Worm (Caenorhabditis elegans) whole organism, L4 larva: ENCODE measurements around the gene egg-1.

Source experiments
- F10B5.3 ChIP-seq: sonication (generic microtip); optimal IDR thresholded peaks from 2 replicates; lab custom pipeline; 2016; ENCODE audit warnings: mild to moderate bottlenecking, missing genetic modification characterization, missing compliant biosample characterization
- F26F4.8 ChIP-seq: fragments of 200-800 bp; sonication (Bioruptor generic); conservative IDR thresholded peaks from 2 replicates; pipeline ENCODE4 v1.3.6; 2022; ENCODE audit warnings: missing genetic modification characterization, missing compliant biosample characterization
- F37D6.2 ChIP-seq: sonication (generic microtip); optimal IDR thresholded peaks from 2 replicates; lab custom pipeline; 2016; ENCODE audit warnings: mild to moderate bottlenecking, missing genetic modification characterization, missing compliant biosample characterization
- F44E2.7 ChIP-seq: fragments of 200-800 bp; sonication (Bioruptor generic); IDR thresholded peaks from 2 replicates; pipeline ENCODE4 v2.1.2; 2022; ENCODE audit warnings: missing genetic modification characterization, missing compliant biosample characterization
- T20F7.1 ChIP-seq: fragments of 200-800 bp; sonication (Bioruptor generic); optimal IDR thresholded peaks from 2 replicates; lab custom pipeline; 2018; ENCODE audit warnings: mild to moderate bottlenecking, missing genetic modification characterization, missing compliant biosample characterization
- T26A8.4 ChIP-seq: fragments of 200-800 bp; sonication (Bioruptor generic); IDR thresholded peaks from 2 replicates; pipeline ENCODE4 v1.3.6; 2022; ENCODE audit warnings: missing genetic modification characterization, missing compliant biosample characterization
- Y75B8A.6 ChIP-seq: fragments of 200-800 bp; sonication (Bioruptor generic); IDR thresholded peaks from 2 replicates; pipeline ENCODE4 v1.3.6; 2022; ENCODE audit warnings: missing genetic modification reagents, missing genetic modification characterization, missing compliant biosample characterization
- ZK337.2 ChIP-seq: fragments of 200-800 bp; sonication (Bioruptor generic); IDR thresholded peaks from 2 replicates; pipeline ENCODE4 v1.3.6; 2022; ENCODE audit warnings: missing genetic modification reagents, missing genetic modification characterization, missing compliant biosample characterization
- ZK546.5 ChIP-seq, 2 experiments: sonication (generic microtip); optimal IDR thresholded peaks; 2 replicates each; lab custom pipeline; 2017; ENCODE audit warnings: missing biosample characterization in 2 of 2, missing genetic modification characterization in 2 of 2
- aha-1 ChIP-seq: fragments of 150-350 bp; peaks from one replicate; lab custom pipeline; 2014; ENCODE audit warnings: missing biosample characterization, missing genetic modification characterization
- ceh-20 ChIP-seq: fragments of 200-800 bp; sonication (Bioruptor generic); IDR thresholded peaks from 2 replicates; pipeline ENCODE4 v1.3.6; 2022; ENCODE audit warnings: missing genetic modification reagents, missing genetic modification characterization, missing compliant biosample characterization
- ces-1 ChIP-seq: fragments of 150-350 bp; sonication (generic microtip); optimal IDR thresholded peaks from 4 replicates; lab custom pipeline; 2014; ENCODE audit warnings: missing biosample characterization, missing genetic modification reagents, missing genetic modification characterization
- cey-2 ChIP-seq: sonication (generic microtip); optimal IDR thresholded peaks from 3 replicates; lab custom pipeline; 2017; ENCODE audit warnings: missing genetic modification characterization, mild to moderate bottlenecking, missing compliant biosample characterization, antibody characterized with exemption, borderline replicate concordance; ENCODE audit not compliant: insufficient read depth
- daf-16 ChIP-seq, 3 experiments: sonication (generic microtip); optimal IDR thresholded peaks; 2 replicates each; lab custom pipeline; 2016 to 2017; ENCODE audit warnings: missing genetic modification characterization in 3 of 3, missing genetic modification reagents in 3 of 3, mild to moderate bottlenecking in 2 of 3, missing compliant biosample characterization in 2 of 3, missing biosample characterization in 1 of 3, moderate library complexity in 1 of 3
- dmd-9 ChIP-seq: fragments of 200-800 bp; sonication (Bioruptor generic); IDR thresholded peaks from 2 replicates; pipeline ENCODE4 v1.3.6; 2022; ENCODE audit warnings: missing genetic modification reagents, missing genetic modification characterization, missing compliant biosample characterization
- dpl-1 ChIP-seq: fragments of 150-350 bp; optimal IDR thresholded peaks from 2 replicates; lab custom pipeline; 2014; ENCODE audit warnings: missing biosample characterization, missing genetic modification reagents, missing genetic modification characterization
- hif-1 ChIP-seq, 2 experiments: sonication (generic microtip); optimal IDR thresholded peaks; 2 replicates each; lab custom pipeline; 2016 to 2017; ENCODE audit warnings: missing compliant biosample characterization in 2 of 2, missing genetic modification characterization in 2 of 2, missing genetic modification reagents in 2 of 2, missing genotype in 2 of 2, mild to moderate bottlenecking in 1 of 2
- hlh-30 ChIP-seq: sonication (generic microtip); optimal IDR thresholded peaks from 2 replicates; lab custom pipeline; 2017; ENCODE audit warnings: antibody characterized with exemption, mild to moderate bottlenecking, missing genetic modification characterization, missing compliant biosample characterization; ENCODE audit not compliant: insufficient read depth
- hmg-1.1 ChIP-seq: fragments of 200-800 bp; sonication (Bioruptor generic); IDR thresholded peaks from 2 replicates; pipeline ENCODE4 v1.3.6; 2022; ENCODE audit warnings: missing genetic modification reagents, missing genetic modification characterization, missing compliant biosample characterization
- jun-1 ChIP-seq: fragments of 150-350 bp; optimal IDR thresholded peaks from 2 replicates; lab custom pipeline; 2014; ENCODE audit warnings: missing biosample characterization, missing genetic modification reagents, missing genetic modification characterization
- lin-29 ChIP-seq: fragments of 200-800 bp; sonication (Bioruptor generic); IDR thresholded peaks from 2 replicates; pipeline ENCODE4 v1.3.6; 2022; ENCODE audit warnings: missing genetic modification reagents, missing genetic modification characterization, missing compliant biosample characterization
- lin-38 ChIP-seq: fragments of 200-800 bp; sonication (Bioruptor generic); IDR thresholded peaks from 2 replicates; pipeline ENCODE4 v1.3.6; 2022; ENCODE audit warnings: missing genetic modification reagents, missing genetic modification characterization, missing compliant biosample characterization
- lir-3 ChIP-seq: sonication (generic microtip); optimal IDR thresholded peaks from 2 replicates; lab custom pipeline; 2016; ENCODE audit warnings: mild to moderate bottlenecking, missing genetic modification characterization, missing compliant biosample characterization
- madf-5 ChIP-seq, 2 experiments: fragments of 200-800 bp; sonication (Bioruptor generic); IDR thresholded peaks; 2 replicates each; pipeline ENCODE4 v1.3.6; 2022; ENCODE audit warnings: missing compliant biosample characterization in 2 of 2, missing genetic modification characterization in 2 of 2
- mdl-1 ChIP-seq, 2 experiments: fragments of 150-350 bp in 1 of 2; sonication (generic microtip) in 1 of 2; optimal IDR thresholded peaks; 2 replicates each; lab custom pipeline; 2014 to 2017; ENCODE audit warnings: missing biosample characterization in 2 of 2, missing genetic modification characterization in 2 of 2
- mdt-29 ChIP-seq: fragments of 200-800 bp; sonication (Bioruptor generic); IDR thresholded peaks from 2 replicates; pipeline ENCODE4 v1.3.6; 2022; ENCODE audit warnings: missing genetic modification reagents, missing genetic modification characterization, missing compliant biosample characterization
- mep-1 ChIP-seq: fragments of 150-350 bp; sonication (generic microtip); optimal IDR thresholded peaks from 3 replicates; lab custom pipeline; 2014; ENCODE audit warnings: missing biosample characterization, missing genetic modification characterization
- mes-2 ChIP-seq: sonication (generic microtip); optimal IDR thresholded peaks from 2 replicates; lab custom pipeline; 2016; ENCODE audit warnings: missing genotype, mild to moderate bottlenecking, missing genetic modification characterization, missing compliant biosample characterization; ENCODE audit not compliant: poor library complexity, severe bottlenecking
- mxl-2 ChIP-seq: fragments of 200-800 bp; sonication (Bioruptor generic); conservative IDR thresholded peaks from 2 replicates; pipeline ENCODE4 v1.3.6; 2022; ENCODE audit warnings: missing genetic modification reagents, missing genetic modification characterization, missing compliant biosample characterization
- nhr-10 ChIP-seq: fragments of 150-350 bp; optimal IDR thresholded peaks from 2 replicates; lab custom pipeline; 2014; ENCODE audit warnings: missing biosample characterization, missing genetic modification characterization
- nhr-102 ChIP-seq: sonication (generic microtip); optimal IDR thresholded peaks from 2 replicates; lab custom pipeline; 2016; ENCODE audit warnings: mild to moderate bottlenecking, missing genetic modification characterization, moderate library complexity, missing compliant biosample characterization
- nhr-111 ChIP-seq: fragments of 200-800 bp; sonication (Bioruptor generic); optimal IDR thresholded peaks from 2 replicates; lab custom pipeline; 2018; ENCODE audit warnings: mild to moderate bottlenecking, missing genetic modification characterization, missing compliant biosample characterization
- nhr-28 ChIP-seq: fragments of 150-350 bp; optimal IDR thresholded peaks from 2 replicates; lab custom pipeline; 2014; ENCODE audit warnings: missing biosample characterization, missing genetic modification characterization
- nhr-48 ChIP-seq: sonication (generic microtip); optimal IDR thresholded peaks from 2 replicates; lab custom pipeline; 2016; ENCODE audit warnings: mild to moderate bottlenecking, missing genetic modification characterization, missing compliant biosample characterization
- nhr-6 ChIP-seq: fragments of 150-350 bp; optimal IDR thresholded peaks from 2 replicates; lab custom pipeline; 2014; ENCODE audit warnings: missing biosample characterization, missing genetic modification characterization
- nhr-76 ChIP-seq: fragments of 150-350 bp; optimal IDR thresholded peaks from 2 replicates; lab custom pipeline; 2014; ENCODE audit warnings: missing biosample characterization, missing genetic modification characterization
- nhr-77 ChIP-seq: fragments of 150-350 bp; optimal IDR thresholded peaks from 2 replicates; lab custom pipeline; 2014; ENCODE audit warnings: missing biosample characterization, missing genetic modification characterization
- rbr-2 ChIP-seq: sonication (generic microtip); optimal IDR thresholded peaks from 2 replicates; lab custom pipeline; 2016; ENCODE audit warnings: missing genotype, missing genetic modification characterization, missing compliant biosample characterization
- spr-1 ChIP-seq: sonication (generic microtip); optimal IDR thresholded peaks from 2 replicates; lab custom pipeline; 2016; ENCODE audit warnings: mild to moderate bottlenecking, missing genetic modification characterization, missing compliant biosample characterization
- tag-97 ChIP-seq: fragments of 200-800 bp; sonication (Bioruptor generic); IDR thresholded peaks from 2 replicates; pipeline ENCODE4 v1.3.6; 2022; ENCODE audit warnings: missing genetic modification characterization, missing compliant biosample characterization
- unc-39 ChIP-seq: sonication (generic microtip); optimal IDR thresholded peaks from 2 replicates; lab custom pipeline; 2017; ENCODE audit warnings: missing biosample characterization, missing genetic modification characterization
- unc-62 ChIP-seq, 3 experiments: fragments of 150-350 bp in 1 of 3; sonication (generic microtip); optimal IDR thresholded peaks in 2 of 3; peaks in 1 of 3; 1 replicate in 1 of 3; 2 replicates in 2 of 3; lab custom pipeline; 2014 to 2017; ENCODE audit warnings: missing biosample characterization in 3 of 3, missing genetic modification characterization in 3 of 3, missing genetic modification reagents in 3 of 3, missing genotype in 1 of 3
- zfp-2 ChIP-seq: sonication (generic microtip); optimal IDR thresholded peaks from 2 replicates; lab custom pipeline; 2016; ENCODE audit warnings: mild to moderate bottlenecking, missing genetic modification characterization, missing compliant biosample characterization
- zip-11 ChIP-seq: fragments of 200-800 bp; sonication (Bioruptor generic); IDR thresholded peaks from 2 replicates; pipeline ENCODE4 v1.3.6; 2022; ENCODE audit warnings: missing genetic modification characterization, missing compliant biosample characterization
- zip-2 ChIP-seq: fragments of 150-350 bp; optimal IDR thresholded peaks from 2 replicates; lab custom pipeline; 2014; ENCODE audit warnings: missing biosample characterization, missing genetic modification characterization
- ztf-11 ChIP-seq: fragments of 150-350 bp; optimal IDR thresholded peaks from 2 replicates; lab custom pipeline; 2014; ENCODE audit warnings: missing biosample characterization, missing genetic modification characterization
- ztf-7 ChIP-seq: fragments of 150-350 bp; optimal IDR thresholded peaks from 2 replicates; lab custom pipeline; 2014; ENCODE audit warnings: missing biosample characterization, missing genetic modification characterization

Gene egg-1

DNA sequence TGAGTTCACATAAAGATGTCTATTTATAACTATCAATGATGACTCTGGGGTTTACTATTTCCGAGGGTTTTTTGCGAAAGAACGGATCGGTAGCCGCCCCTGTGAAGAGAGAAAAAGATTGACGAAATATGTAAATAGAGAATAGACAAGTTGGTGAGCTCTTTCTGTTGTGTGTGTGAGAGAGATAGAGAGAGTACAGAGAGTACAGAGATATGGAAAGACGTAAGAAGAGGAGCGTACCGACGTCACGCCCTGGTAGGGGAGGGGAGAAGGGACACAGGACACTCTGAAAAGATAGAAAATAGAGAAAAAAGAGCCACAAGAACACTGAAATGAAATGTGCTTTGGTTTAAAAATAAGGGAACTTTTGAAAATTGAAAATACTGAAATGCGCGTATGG lies 39.7 kb upstream of the egg-1 start (continued):
- TF ChIP-seq Y75B8A.6 (GFP tag; lab: Robert Waterston, UW) (no peak), nhr-28 (tag; lab: Kevin White, UChicago) (peak; percentile 40), mes-2 (peak; percentile 47)
- TF ChIP-seq, all 104 proteins: peak for 18

ce11 chrIII:5691826-5692225 lies 36.2 kb upstream of the egg-1 start:
- TF ChIP-seq F44E2.7 (GFP tag; lab: Robert Waterston, UW) (0 out of 2 replicates have a peak, but pooled peaks have one; percentile 21), zfp-2 (tag; lab: Kevin White, UChicago) (no peak), unc-62 (GFP tag; optimal IDR thresholded peaks at IDR 0.05 in 1 of 2; lab: Kevin White, UChicago) (peak in 1 of 2 experiments; percentile 92), unc-62 (tag; optimal IDR thresholded peaks at IDR 0.05; lab: Kevin White, UChicago) (no peak)

DNA sequence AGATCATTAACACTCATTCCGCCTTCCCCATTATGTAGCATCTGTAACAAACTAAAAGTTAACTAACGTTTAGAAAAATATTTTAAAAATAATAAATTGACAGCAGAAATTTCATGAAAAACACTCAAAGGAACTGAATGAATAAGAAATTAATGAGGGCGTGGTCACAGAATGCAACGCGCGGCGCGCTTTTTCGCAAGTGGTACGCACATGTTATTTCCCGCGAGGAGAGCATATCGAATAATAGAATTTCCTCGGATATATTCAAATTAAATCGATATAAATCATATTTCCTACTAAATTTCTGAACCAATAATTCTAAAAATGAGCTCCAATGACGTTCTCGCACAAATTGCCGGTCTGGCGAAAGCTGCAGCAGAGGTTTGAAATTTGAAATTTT lies 35.3 kb upstream of the egg-1 start, which contains the start of the genes abi-1 and arle-14:
TSS of gene abi-1 (minus strand) at position 51 of the 400 bp plus-strand sequence.
TSS of gene arle-14 (plus strand) at position 217 of the 400 bp plus-strand sequence.
- no peak for TF ChIP-seq hif-1 (tag; optimal IDR thresholded peaks at IDR 0.05; lab: Kevin White, UChicago)
- no peak for TF ChIP-seq F26F4.8
- TF ChIP-seq mdt-29 (GFP tag; lab: Robert Waterston, UW), result no peak
- TF ChIP-seq ces-1 (GFP tag; lab: Kevin White, UChicago), result no peak
- no peak for TF ChIP-seq nhr-111 (GFP tag; lab: Kevin White, UChicago)
- TF ChIP-seq nhr-102 (tag; lab: Kevin White, UChicago), result no peak
- no peak for TF ChIP-seq nhr-10
- TF ChIP-seq nhr-77 (tag; lab: Kevin White, UChicago), result no peak
- TF ChIP-seq mxl-2 (GFP tag; lab: Robert Waterston, UW), result no peak
- no peak for TF ChIP-seq aha-1 (tag; lab: Kevin White, UChicago)
- TF ChIP-seq nhr-6 (tag; lab: Kevin White, UChicago), result peak; percentile 12
- TF ChIP-seq nhr-48 (tag; lab: Kevin White, UChicago), result no peak
- TF ChIP-seq madf-5 (GFP tag; IDR thresholded peaks at IDR 0.05; lab: Robert Waterston, UW), result no peak
- TF ChIP-seq mes-2, result peak; percentile 71
- no peak for TF ChIP-seq hmg-1.1
- no peak for TF ChIP-seq dmd-9
- no peak for TF ChIP-seq F37D6.2
- TF ChIP-seq ZK337.2 (GFP tag; lab: Robert Waterston, UW), result no peak
- no peak for TF ChIP-seq F10B5.3 (tag; lab: Kevin White, UChicago)
- TF ChIP-seq mdl-1 (tag; optimal IDR thresholded peaks at IDR 0.05; lab: Kevin White, UChicago), result no peak
- TF ChIP-seq spr-1 (tag; lab: Kevin White, UChicago), result no peak
- peak; percentile 13 for TF ChIP-seq rbr-2 (tag; lab: Kevin White, UChicago)
- TF ChIP-seq jun-1, result no peak
- peak; percentile 17 for TF ChIP-seq hlh-30 (tag; lab: Kevin White, UChicago)
- TF ChIP-seq ceh-20 (GFP tag; lab: Robert Waterston, UW), result no peak
- TF ChIP-seq nhr-76, result no peak
- no peak for TF ChIP-seq zip-2 (tag; lab: Kevin White, UChicago)
- TF ChIP-seq dpl-1 (GFP tag; lab: Kevin White, UChicago), result peak; percentile 9
- no peak for TF ChIP-seq T26A8.4 (GFP tag; lab: Robert Waterston, UW)
- 0 out of 2 replicates have a peak, but pooled peaks have one; percentile 25 for TF ChIP-seq lin-38 (GFP tag; lab: Robert Waterston, UW)
- no peak for TF ChIP-seq zfp-2 (tag; lab: Kevin White, UChicago)
- no peak for TF ChIP-seq lir-3 (tag; lab: Kevin White, UChicago)
- no peak for TF ChIP-seq cey-2 (tag; lab: Kevin White, UChicago)
- TF ChIP-seq ZK546.5 (tag; optimal IDR thresholded peaks at IDR 0.05; lab: Kevin White, UChicago), result no peak
- TF ChIP-seq tag-97 (GFP tag; lab: Robert Waterston, UW), result no peak
- no peak for TF ChIP-seq T20F7.1 (GFP tag; lab: Kevin White, UChicago)
- TF ChIP-seq lin-29 (GFP tag; lab: Robert Waterston, UW), result no peak
- no peak for TF ChIP-seq mep-1 (tag; lab: Kevin White, UChicago)
- no peak for TF ChIP-seq ztf-11 (tag; lab: Kevin White, UChicago)
- TF ChIP-seq daf-16 (GFP tag; optimal IDR thresholded peaks at IDR 0.05; lab: Kevin White, UChicago), result no peak
- TF ChIP-seq daf-16 (tag; optimal IDR thresholded peaks at IDR 0.05; lab: Kevin White, UChicago), result peak; percentile 12
- TF ChIP-seq zip-11 (GFP tag; lab: Robert Waterston, UW), result no peak
- no peak for TF ChIP-seq unc-39 (tag; lab: Kevin White, UChicago)
- TF ChIP-seq ztf-7, result no peak
